Fruit fly (Drosophila melanogaster): ENCODE data around the gene CG14926.

DNA sequence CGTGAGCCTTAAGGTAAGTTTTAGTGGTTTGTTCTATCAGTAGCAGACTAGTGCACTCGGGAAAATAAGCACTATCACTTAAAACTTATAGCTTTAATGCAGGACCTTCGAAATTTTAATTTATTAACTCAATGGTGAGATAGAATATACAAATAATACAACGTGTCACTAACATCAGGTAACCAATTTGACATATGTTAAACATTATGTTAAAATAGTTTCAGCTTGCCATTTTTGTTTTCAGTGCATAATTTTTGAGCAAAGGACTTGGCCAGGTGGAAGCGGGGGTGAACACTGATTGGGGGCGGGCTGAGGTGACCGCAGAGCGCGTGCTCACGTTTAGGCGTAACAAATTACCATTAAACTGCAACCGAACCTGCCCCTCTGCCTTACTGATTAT is 40.6 kb downstream of the CG14926 start:
- TF ChIP-seq C15 (GFP tag; IDR thresholded peaks at IDR 0.05) = no peak
- no peak for TF ChIP-seq Awh (GFP tag; IDR thresholded peaks at IDR 0.05)
- TF ChIP-seq CG30403 (GFP tag; optimal IDR thresholded peaks at IDR 0.05) = no peak
- no peak for TF ChIP-seq cas (GFP tag; IDR thresholded peaks at IDR 0.05)
- TF ChIP-seq Kr (GFP tag; optimal IDR thresholded peaks at IDR 0.05) = no peak
- no peak for TF ChIP-seq CG2129 (GFP tag; IDR thresholded peaks at IDR 0.05; ENCODE audit: partially characterized antibody)
- no peak for TF ChIP-seq CG31441 (GFP tag; IDR thresholded peaks at IDR 0.05)
- TF ChIP-seq CG12391 (tag; optimal IDR thresholded peaks at IDR 0.05) = no peak
- TF ChIP-seq wek (GFP tag; optimal IDR thresholded peaks at IDR 0.05) = no peak
- no peak for TF ChIP-seq Mad (GFP tag; optimal IDR thresholded peaks at IDR 0.05)
